Fruit fly (Drosophila melanogaster) whole organism, wandering third instar larva: ENCODE results near the gene CG43693.

ENCODE experiments used
- Abd-B ChIP-seq: fragments of >200 bp; optimal IDR thresholded peaks from 2 replicates; lab custom pipeline; 2017; ENCODE audit warnings: missing biosample characterization, missing genetic modification characterization
- CG32264 ChIP-seq: fragments of 200-800 bp; sonication (Bioruptor generic); optimal IDR thresholded peaks from 2 replicates; lab custom pipeline; 2016; ENCODE audit warnings: missing biosample characterization, missing genetic modification characterization
- CG9705 ChIP-seq: fragments of 200-800 bp; sonication (Bioruptor generic); optimal IDR thresholded peaks from 2 replicates; lab custom pipeline; 2018; ENCODE audit warnings: missing biosample characterization, mild to moderate bottlenecking, missing genetic modification characterization
- CrebA ChIP-seq: fragments of 200-800 bp; sonication (Bioruptor generic); optimal IDR thresholded peaks from 2 replicates; lab custom pipeline; 2016; ENCODE audit warnings: missing biosample characterization, mild to moderate bottlenecking, missing genetic modification characterization, borderline replicate concordance
- Dfd ChIP-seq: fragments of >200 bp; optimal IDR thresholded peaks from 2 replicates; lab custom pipeline; 2017; ENCODE audit warnings: missing biosample characterization, missing genetic modification characterization
- Dif ChIP-seq: fragments of 200-275, 200-300 bp; sonication (Bioruptor generic); optimal IDR thresholded peaks from 2 replicates; lab custom pipeline; 2018; ENCODE audit warnings: missing biosample characterization, missing genetic modification characterization; ENCODE audit not compliant: partially characterized antibody
- GATAd ChIP-seq: sonication (Bioruptor generic); optimal IDR thresholded peaks from 2 replicates; lab custom pipeline; 2016; ENCODE audit warnings: missing biosample characterization, missing genetic modification characterization
- HLH106 ChIP-seq: fragments of 200-800 bp; optimal IDR thresholded peaks from 3 replicates; lab custom pipeline; 2019; ENCODE audit warnings: missing biosample characterization, mild to moderate bottlenecking, missing genetic modification characterization, moderate library complexity
- Hnf4 ChIP-seq: fragments of 200-800 bp; sonication (Bioruptor generic); optimal IDR thresholded peaks from 2 replicates; lab custom pipeline; 2016; ENCODE audit warnings: missing biosample characterization, mild to moderate bottlenecking, missing genetic modification characterization
- Hr78 ChIP-seq: fragments of >200 bp; optimal IDR thresholded peaks from 2 replicates; lab custom pipeline; 2017; ENCODE audit warnings: missing biosample characterization, missing genetic modification characterization
- Hr83 ChIP-seq: fragments of 200-300 bp; sonication (Bioruptor generic); optimal IDR thresholded peaks from 2 replicates; lab custom pipeline; 2016; ENCODE audit warnings: missing biosample characterization, mild to moderate bottlenecking, missing genetic modification characterization, moderate library complexity; ENCODE audit not compliant: poor library complexity, severe bottlenecking
- Jra ChIP-seq: sonication (Bioruptor generic); optimal IDR thresholded peaks from 2 replicates; lab custom pipeline; 2016; ENCODE audit warnings: missing biosample characterization, missing genetic modification characterization
- Mio ChIP-seq: sonication (Bioruptor generic); optimal IDR thresholded peaks from 2 replicates; lab custom pipeline; 2016; ENCODE audit warnings: missing biosample characterization, missing genetic modification characterization
- Myc ChIP-seq: fragments of >200 bp; optimal IDR thresholded peaks from 2 replicates; lab custom pipeline; 2017
- N ChIP-seq: fragments of >200 bp; optimal IDR thresholded peaks from 2 replicates; lab custom pipeline; 2018; ENCODE audit warnings: missing biosample characterization, missing external identifiers, missing genetic modification characterization
- OdsH ChIP-seq: fragments of 200-800 bp; sonication (Bioruptor generic); optimal IDR thresholded peaks from 2 replicates; lab custom pipeline; 2016; ENCODE audit warnings: missing biosample characterization, mild to moderate bottlenecking, missing genetic modification characterization
- Rel ChIP-seq, 2 experiments: fragments of 200-800 bp; sonication (Bioruptor generic) in 1 of 2; optimal IDR thresholded peaks; 2 replicates in 1 of 2; 3 replicates in 1 of 2; lab custom pipeline; 2016 to 2019; ENCODE audit warnings: mild to moderate bottlenecking in 2 of 2, missing biosample characterization in 2 of 2, missing genetic modification characterization in 2 of 2, moderate library complexity in 1 of 2
- Sp1 ChIP-seq: fragments of 200-800 bp; sonication (Bioruptor generic); optimal IDR thresholded peaks from 3 replicates; lab custom pipeline; 2019; ENCODE audit warnings: missing biosample characterization, mild to moderate bottlenecking, missing genetic modification characterization, moderate library complexity
- Vsx2 ChIP-seq: fragments of 200-300, 225-300 bp; sonication (Bioruptor generic); optimal IDR thresholded peaks from 2 replicates; lab custom pipeline; 2018; ENCODE audit warnings: missing biosample characterization, missing genetic modification characterization; ENCODE audit not compliant: partially characterized antibody
- br ChIP-seq: fragments of 200-800 bp; sonication (Bioruptor generic); optimal IDR thresholded peaks from 2 replicates; lab custom pipeline; 2016; ENCODE audit warnings: missing biosample characterization, missing genetic modification characterization
- brk ChIP-seq: fragments of 200-800 bp; sonication (Bioruptor generic); optimal IDR thresholded peaks from 2 replicates; lab custom pipeline; 2016; ENCODE audit warnings: missing biosample characterization, mild to moderate bottlenecking, missing genetic modification characterization
- dl ChIP-seq, 2 experiments: fragments of 175-275, 200-275 bp in 1 of 2; fragments of 200-275 bp in 1 of 2; sonication (Bioruptor generic); optimal IDR thresholded peaks; lab custom pipeline; 2018; ENCODE audit warnings: mild to moderate bottlenecking in 2 of 2, missing biosample characterization in 2 of 2, missing genetic modification characterization in 2 of 2, moderate library complexity in 2 of 2; ENCODE audit not compliant: partially characterized antibody in 2 of 2, insufficient read depth in 1 of 2
- dmrt93B ChIP-seq: fragments of 200-800 bp; sonication (Bioruptor generic); optimal IDR thresholded peaks from 2 replicates; lab custom pipeline; 2018; ENCODE audit warnings: missing biosample characterization, mild to moderate bottlenecking, missing genetic modification characterization
- dsf ChIP-seq: sonication (Bioruptor generic); optimal IDR thresholded peaks from 2 replicates; lab custom pipeline; 2016; ENCODE audit warnings: missing biosample characterization, missing genetic modification characterization, borderline replicate concordance
- ey ChIP-seq: fragments of 200-800 bp; sonication (Bioruptor generic); optimal IDR thresholded peaks from 2 replicates; lab custom pipeline; 2016; ENCODE audit warnings: missing biosample characterization, missing genetic modification characterization
- foxo ChIP-seq, 2 experiments: fragments of 200-800 bp; sonication (Bioruptor generic); optimal IDR thresholded peaks; 2 replicates in 1 of 2; 3 replicates in 1 of 2; lab custom pipeline; 2016 to 2017; ENCODE audit warnings: missing biosample characterization in 2 of 2, missing genetic modification characterization in 2 of 2
- fru ChIP-seq: fragments of 200-800 bp; sonication (Bioruptor generic); optimal IDR thresholded peaks from 3 replicates; lab custom pipeline; 2016; ENCODE audit warnings: missing biosample characterization, mild to moderate bottlenecking, missing genetic modification characterization
- h ChIP-seq: fragments of 200-800 bp; sonication (Bioruptor generic); optimal IDR thresholded peaks from 3 replicates; lab custom pipeline; 2016; ENCODE audit warnings: missing biosample characterization, mild to moderate bottlenecking, missing genetic modification characterization
- jim ChIP-seq: fragments of 175-275, 200-325 bp; sonication (Bioruptor generic); optimal IDR thresholded peaks from 2 replicates; lab custom pipeline; 2016; ENCODE audit warnings: missing biosample characterization, mild to moderate bottlenecking, missing genetic modification characterization
- lola ChIP-seq: fragments of >200 bp; optimal IDR thresholded peaks from 2 replicates; lab custom pipeline; 2017; ENCODE audit warnings: missing biosample characterization, missing genetic modification characterization
- pan ChIP-seq: fragments of >200 bp; optimal IDR thresholded peaks from 2 replicates; lab custom pipeline; 2017
- psq ChIP-seq: fragments of 200-800 bp; sonication (Bioruptor generic); optimal IDR thresholded peaks from 3 replicates; lab custom pipeline; 2017; ENCODE audit warnings: missing biosample characterization, mild to moderate bottlenecking, missing genetic modification characterization, moderate library complexity
- rgr ChIP-seq: fragments of 200-800 bp; sonication (Bioruptor generic); optimal IDR thresholded peaks from 3 replicates; lab custom pipeline; 2016; ENCODE audit warnings: missing biosample characterization, mild to moderate bottlenecking, missing genetic modification characterization
- sage ChIP-seq: fragments of 200-800 bp; sonication (Bioruptor generic); optimal IDR thresholded peaks from 2 replicates; lab custom pipeline; 2016; ENCODE audit warnings: missing biosample characterization, mild to moderate bottlenecking, missing genetic modification characterization
- sv ChIP-seq: fragments of 200-800 bp; sonication (Bioruptor generic); optimal IDR thresholded peaks from 3 replicates; lab custom pipeline; 2016; ENCODE audit warnings: missing biosample characterization, missing genetic modification characterization
- tai ChIP-seq: sonication (Bioruptor generic); optimal IDR thresholded peaks from 2 replicates; lab custom pipeline; 2016; ENCODE audit warnings: missing biosample characterization, missing genetic modification characterization
- usp ChIP-seq: fragments of >200 bp; optimal IDR thresholded peaks from 2 replicates; lab custom pipeline; 2017; ENCODE audit warnings: missing biosample characterization, missing genetic modification characterization
- woc ChIP-seq: sonication (Bioruptor generic); optimal IDR thresholded peaks from 2 replicates; lab custom pipeline; 2016; ENCODE audit warnings: missing biosample characterization, mild to moderate bottlenecking, missing genetic modification characterization

Gene CG43693

dm6 chr3L:11093046-11093520, 41.9 kb upstream of the CG43693 start, which contains the start of gene JIL-1:
JIL-1 (minus strand) TSS chr3L:11093193.
- peak; percentile 62 for TF ChIP-seq fru
- TF ChIP-seq ey = peak; percentile 51
- peak; percentile 77 for TF ChIP-seq h (GFP tag; lab: Kevin White, UChicago)
- TF ChIP-seq woc (GFP tag; lab: Kevin White, UChicago) = peak; percentile 76
- no peak for TF ChIP-seq Hr78
- no peak for TF ChIP-seq dl (GFP tag; optimal IDR thresholded peaks at IDR 0.05; lab: Kevin White, UChicago; ENCODE audit: insufficient read depth in 1 of 2, partially characterized antibody in 2 of 2)
- peak; percentile 20 for TF ChIP-seq OdsH (GFP tag; lab: Kevin White, UChicago)
- TF ChIP-seq HLH106 = peak; percentile 68
- peak; percentile 56 for TF ChIP-seq Sp1 (GFP tag; lab: Kevin White, UChicago)
- peak; percentile 29 for TF ChIP-seq CG9705
- TF ChIP-seq Vsx2 (GFP tag; lab: Kevin White, UChicago) = peak; percentile 25
- peak; percentile 40 for TF ChIP-seq tai (GFP tag; lab: Kevin White, UChicago)
- no peak for TF ChIP-seq Dif (GFP tag; lab: Kevin White, UChicago)
- TF ChIP-seq rgr (GFP tag; lab: Kevin White, UChicago) = peak; percentile 74
- no peak for TF ChIP-seq Dfd (GFP tag; lab: Kevin White, UChicago)
- TF ChIP-seq usp (GFP tag; lab: Kevin White, UChicago) = no peak
- TF ChIP-seq Hr83 (GFP tag; lab: Kevin White, UChicago) = peak; percentile 38
- TF ChIP-seq Jra (GFP tag; lab: Kevin White, UChicago) = peak; percentile 75
- peak; percentile 65 for TF ChIP-seq sage (GFP tag; lab: Kevin White, UChicago)
- no peak for TF ChIP-seq CrebA (GFP tag; lab: Kevin White, UChicago)
- peak; percentile 69 for TF ChIP-seq brk (GFP tag; lab: Kevin White, UChicago)
- TF ChIP-seq Mio (GFP tag; lab: Kevin White, UChicago) = peak; percentile 0
- TF ChIP-seq psq (GFP tag; lab: Kevin White, UChicago) = peak; percentile 75
- TF ChIP-seq GATAd (GFP tag; lab: Kevin White, UChicago) = peak; percentile 41
- TF ChIP-seq Hnf4 = peak; percentile 83
- TF ChIP-seq Rel (GFP tag; optimal IDR thresholded peaks at IDR 0.05; lab: Kevin White, UChicago) = peak; percentile 36
- TF ChIP-seq Rel (tag; optimal IDR thresholded peaks at IDR 0.05; lab: Kevin White, UChicago) = peak; percentile 32
- no peak for TF ChIP-seq dmrt93B
- peak; percentile 6 for TF ChIP-seq jim (GFP tag; lab: Kevin White, UChicago)
- TF ChIP-seq lola (GFP tag; lab: Kevin White, UChicago) = no peak
- TF ChIP-seq dsf (GFP tag; lab: Kevin White, UChicago) = peak; percentile 60
- peak; percentile 2 for TF ChIP-seq Myc (lab: Kevin White, UChicago)
- TF ChIP-seq sv (GFP tag; lab: Kevin White, UChicago) = peak; percentile 69
- TF ChIP-seq br (GFP tag; lab: Kevin White, UChicago) = peak; percentile 66
- TF ChIP-seq foxo (GFP tag; optimal IDR thresholded peaks at IDR 0.05; lab: Kevin White, UChicago) = peak in 1 of 2 experiments; percentile 78

dm6 chr3L:11092610-11092961, 41.4 kb upstream of the CG43693 start:
- TF ChIP-seq N (GFP tag; lab: Kevin White, UChicago) (peak; percentile 5), psq (GFP tag; lab: Kevin White, UChicago) (peak; percentile 94), Dfd (GFP tag; lab: Kevin White, UChicago) (no peak)
- TF ChIP-seq, all 38 proteins: peak for 2

dm6 chr3L:11091943-11092609, 40.9 kb upstream of the CG43693 start:
- TF ChIP-seq jim (GFP tag; lab: Kevin White, UChicago) = peak; percentile 66
- TF ChIP-seq Vsx2 (GFP tag; lab: Kevin White, UChicago) = no peak
- TF ChIP-seq GATAd (GFP tag; lab: Kevin White, UChicago) = no peak
- no peak for TF ChIP-seq sage (GFP tag; lab: Kevin White, UChicago)
- peak; percentile 39 for TF ChIP-seq Dif (GFP tag; lab: Kevin White, UChicago)
- TF ChIP-seq Myc (lab: Kevin White, UChicago) = no peak
- TF ChIP-seq dl (GFP tag; optimal IDR thresholded peaks at IDR 0.05; lab: Kevin White, UChicago; ENCODE audit: insufficient read depth in 1 of 2, partially characterized antibody in 2 of 2) = no peak
- TF ChIP-seq rgr (GFP tag; lab: Kevin White, UChicago) = peak; percentile 90
- TF ChIP-seq brk (GFP tag; lab: Kevin White, UChicago) = peak; percentile 68
- TF ChIP-seq Sp1 (GFP tag; lab: Kevin White, UChicago) = peak; percentile 43
- peak; percentile 89 for TF ChIP-seq h (GFP tag; lab: Kevin White, UChicago)
- TF ChIP-seq OdsH (GFP tag; lab: Kevin White, UChicago) = peak; percentile 74
- peak in 1 of 2 experiments; percentile 88 for TF ChIP-seq foxo (GFP tag; optimal IDR thresholded peaks at IDR 0.05; lab: Kevin White, UChicago)
- no peak for TF ChIP-seq dsf (GFP tag; lab: Kevin White, UChicago)
- no peak for TF ChIP-seq Dfd (GFP tag; lab: Kevin White, UChicago)
- peak; percentile 58 for TF ChIP-seq CG32264 (GFP tag; lab: Kevin White, UChicago)
- no peak for TF ChIP-seq Rel (GFP tag; optimal IDR thresholded peaks at IDR 0.05; lab: Kevin White, UChicago)
- TF ChIP-seq Rel (tag; optimal IDR thresholded peaks at IDR 0.05; lab: Kevin White, UChicago) = peak; percentile 57
- TF ChIP-seq sv (GFP tag; lab: Kevin White, UChicago) = peak; percentile 14
- peak; percentile 78 for TF ChIP-seq br (GFP tag; lab: Kevin White, UChicago)
- TF ChIP-seq N (GFP tag; lab: Kevin White, UChicago) = no peak
- TF ChIP-seq CrebA (GFP tag; lab: Kevin White, UChicago) = no peak
- no peak for TF ChIP-seq pan (lab: Kevin White, UChicago)
- peak; percentile 95 for TF ChIP-seq psq (GFP tag; lab: Kevin White, UChicago)
- TF ChIP-seq Mio (GFP tag; lab: Kevin White, UChicago) = no peak
- TF ChIP-seq dmrt93B = peak; percentile 3
- TF ChIP-seq Hnf4 = peak; percentile 86
- peak; percentile 85 for TF ChIP-seq tai (GFP tag; lab: Kevin White, UChicago)
- TF ChIP-seq ey = peak; percentile 61
- TF ChIP-seq Abd-B (GFP tag; lab: Kevin White, UChicago) = no peak
- TF ChIP-seq Jra (GFP tag; lab: Kevin White, UChicago) = peak; percentile 78
- TF ChIP-seq HLH106 = peak; percentile 44
- peak; percentile 73 for TF ChIP-seq fru
